Fruit fly (Drosophila melanogaster) whole organism, prepupa: ENCODE results near the gene CG6330.

ENCODE experiments used
- CG31627 ChIP-seq: fragments of 200-800 bp; sonication (Bioruptor generic); optimal IDR thresholded peaks from 3 replicates; lab custom pipeline; 2016; ENCODE audit warnings: missing biosample characterization, missing genetic modification characterization
- CG8632 ChIP-seq: fragments of 200-800 bp; sonication (Bioruptor generic); optimal IDR thresholded peaks from 3 replicates; lab custom pipeline; 2016; ENCODE audit warnings: missing biosample characterization, missing genetic modification characterization
- Ets21C ChIP-seq: fragments of 200-800 bp; sonication (Bioruptor generic); optimal IDR thresholded peaks from 3 replicates; lab custom pipeline; 2016; ENCODE audit warnings: missing biosample characterization, missing genetic modification characterization
- Hr39 ChIP-seq: fragments of 200-800 bp; sonication (Bioruptor generic); optimal IDR thresholded peaks from 2 replicates; lab custom pipeline; 2016; ENCODE audit warnings: missing biosample characterization, missing genetic modification characterization
- acj6 ChIP-seq: fragments of 200-800 bp; sonication (Bioruptor generic); optimal IDR thresholded peaks from 3 replicates; lab custom pipeline; 2016; ENCODE audit warnings: missing biosample characterization, missing genetic modification characterization
- esn ChIP-seq: fragments of 200-800 bp; sonication (Bioruptor generic); optimal IDR thresholded peaks from 2 replicates; lab custom pipeline; 2016; ENCODE audit warnings: missing biosample characterization, mild to moderate bottlenecking, missing genetic modification characterization, moderate library complexity
- salr ChIP-seq, 2 experiments: fragments of 200-800 bp; sonication (Bioruptor generic); optimal IDR thresholded peaks; 3 replicates each; lab custom pipeline; 2016 to 2018; ENCODE audit warnings: missing biosample characterization in 2 of 2, missing genetic modification characterization in 2 of 2, mild to moderate bottlenecking in 1 of 2
- ss ChIP-seq, 2 experiments: fragments of 200-800 bp; sonication (Bioruptor generic); optimal IDR thresholded peaks; 2 replicates in 1 of 2; 3 replicates in 1 of 2; lab custom pipeline; 2017 to 2018; ENCODE audit warnings: mild to moderate bottlenecking in 2 of 2, missing biosample characterization in 2 of 2, missing genetic modification characterization in 2 of 2, moderate library complexity in 1 of 2
- svp ChIP-seq: fragments of 200-800 bp; sonication (Bioruptor generic); peaks from one replicate; lab custom pipeline; 2016; ENCODE audit warnings: missing biosample characterization, missing genetic modification characterization

DNA sequence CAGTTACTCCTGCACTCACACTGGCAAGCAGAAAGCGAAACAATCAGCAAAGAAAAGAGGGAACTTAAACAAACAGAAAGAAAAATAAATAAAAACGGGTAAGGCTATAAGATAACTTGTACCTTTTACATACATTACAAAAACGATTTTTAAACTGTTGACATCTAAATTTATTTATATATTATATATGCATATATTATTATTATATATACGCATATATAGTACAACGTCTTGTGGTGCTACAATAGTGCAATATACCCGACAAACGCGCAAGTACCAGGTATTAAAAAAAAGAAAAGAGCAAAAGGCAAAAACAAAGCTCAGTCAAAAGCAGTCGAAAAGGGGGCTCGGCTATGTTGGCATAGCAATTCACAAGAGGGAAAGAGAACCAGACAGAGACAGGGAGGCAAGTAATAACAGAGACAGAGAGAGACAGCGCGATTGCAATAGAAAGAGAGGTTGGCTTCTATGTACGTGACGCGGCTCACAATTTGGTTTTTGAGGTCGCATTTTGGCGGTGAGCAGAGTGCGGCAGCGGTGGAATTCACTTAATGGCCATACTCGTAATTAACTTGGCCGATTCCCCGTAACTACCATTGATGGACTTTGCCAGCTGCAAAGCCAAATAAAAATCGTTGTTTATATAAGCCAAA, 4.1 kb downstream of the CG6330 start:
- TF ChIP-seq acj6 (GFP tag; lab: Kevin White, UChicago) (peak; percentile 89), esn (GFP tag; lab: Kevin White, UChicago) (peak; percentile 85), CG8632 (GFP tag; lab: Kevin White, UChicago) (peak; percentile 96), Hr39 (GFP tag; lab: Kevin White, UChicago) (peak; percentile 68), salr (GFP tag; optimal IDR thresholded peaks at IDR 0.05; lab: Kevin White, UChicago) (peak; percentile 68 to 89), ss (GFP tag; optimal IDR thresholded peaks at IDR 0.05; lab: Kevin White, UChicago) (peak; percentile 94 to 95), CG31627 (GFP tag; lab: Kevin White, UChicago) (peak; percentile 63), svp (GFP tag; lab: Kevin White, UChicago) (peak; percentile 91), Ets21C (GFP tag; lab: Kevin White, UChicago) (peak; percentile 40)
